Fruit fly (Drosophila melanogaster): ENCODE measurements around the gene edin.

The edin gene

dm6 chr3L:17500315-17500985, 5.8 kb downstream of the edin start (continued):
- TF ChIP-seq CG8319 (GFP tag; optimal IDR thresholded peaks at IDR 0.05), result no peak
- peak; percentile 36; the same call in 1 of the 3 replicates for TF ChIP-seq CG8119 (GFP tag; IDR thresholded peaks at IDR 0.05)
- TF ChIP-seq CG6792 (GFP tag; optimal IDR thresholded peaks at IDR 0.05), result no peak
- TF ChIP-seq CG10669 (GFP tag; optimal IDR thresholded peaks at IDR 0.05), result no peak
- TF ChIP-seq Hr4 (GFP tag; optimal IDR thresholded peaks at IDR 0.05), result no peak
- TF ChIP-seq dac (GFP tag; optimal IDR thresholded peaks at IDR 0.05), result no peak
- TF ChIP-seq CG6854 (GFP tag; optimal IDR thresholded peaks at IDR 0.05), result no peak
- TF ChIP-seq CG11762 (GFP tag; optimal IDR thresholded peaks at IDR 0.05; ENCODE audit: insufficient read depth), result no peak

- TF ChIP-seq CG11762 (GFP tag; optimal IDR thresholded peaks at IDR 0.05; ENCODE audit: insufficient read depth) (peak; percentile 24), acj6 (GFP tag; optimal IDR thresholded peaks at IDR 0.05) (peak; percentile 75), CG8632 (GFP tag; optimal IDR thresholded peaks at IDR 0.05) (peak; percentile 65), dsx (GFP tag; optimal IDR thresholded peaks at IDR 0.05; ENCODE audit: poor library complexity, severe bottlenecking) (no peak), CG31627 (GFP tag; optimal IDR thresholded peaks at IDR 0.05) (peak; percentile 89), CG6163 (GFP tag; IDR thresholded peaks at IDR 0.05) (peak; percentile 76), CG3919 (GFP tag; optimal IDR thresholded peaks at IDR 0.05) (peak; percentile 66), CG3032 (tag; optimal IDR thresholded peaks at IDR 0.05) (no peak), Met (GFP tag; optimal IDR thresholded peaks at IDR 0.05) (peak; percentile 90), CG8319 (GFP tag; optimal IDR thresholded peaks at IDR 0.05) (peak; percentile 54), Gug (GFP tag; IDR thresholded peaks at IDR 0.05) (no peak), salr (GFP tag; optimal IDR thresholded peaks at IDR 0.05) (peak in 1 of 2 experiments; percentile 13), fd59A (GFP tag; optimal IDR thresholded peaks at IDR 0.05) (no peak), vri (GFP tag; optimal IDR thresholded peaks at IDR 0.05) (peak; percentile 76), CG16779 (tag; optimal IDR thresholded peaks at IDR 0.05) (no peak), CG10669 (GFP tag; optimal IDR thresholded peaks at IDR 0.05) (peak; percentile 37), fkh (GFP tag; optimal IDR thresholded peaks at IDR 0.05) (no peak), OdsH (GFP tag; optimal IDR thresholded peaks at IDR 0.05) (peak; percentile 46), esn (GFP tag; optimal IDR thresholded peaks at IDR 0.05) (peak; percentile 90), Sox102F (GFP tag; optimal IDR thresholded peaks at IDR 0.05) (peak; percentile 91), CG15336 (GFP tag; IDR thresholded peaks at IDR 0.05) (peak; percentile 71), CG34406 (GFP tag; optimal IDR thresholded peaks at IDR 0.05) (peak; percentile 69), Sox14 (GFP tag; optimal IDR thresholded peaks at IDR 0.05) (peak; percentile 80), Lpt (GFP tag; optimal IDR thresholded peaks at IDR 0.05) (peak; percentile 23), CG6276 (GFP tag; optimal IDR thresholded peaks at IDR 0.05) (no peak), eg (GFP tag; IDR thresholded peaks at IDR 0.05) (peak; percentile 65), Hr4 (GFP tag; optimal IDR thresholded peaks at IDR 0.05) (peak; percentile 28), Eip78C (GFP tag) (peak; percentile 90), pdm3 (GFP tag; optimal IDR thresholded peaks at IDR 0.05) (peak; percentile 68), CG11902 (GFP tag; optimal IDR thresholded peaks at IDR 0.05) (peak; percentile 51), CG10631 (GFP tag; optimal IDR thresholded peaks at IDR 0.05) (peak; percentile 58), spab (GFP tag; optimal IDR thresholded peaks at IDR 0.05) (no peak), achi (GFP tag; optimal IDR thresholded peaks at IDR 0.05) (peak; percentile 68), CG11294 (GFP tag; IDR thresholded peaks at IDR 0.05) (no peak), cyc (GFP tag; optimal IDR thresholded peaks at IDR 0.05) (peak; percentile 83), lz (GFP tag; optimal IDR thresholded peaks at IDR 0.05) (peak; percentile 88), Smox (GFP tag; optimal IDR thresholded peaks at IDR 0.05) (peak; percentile 88), CG8119 (GFP tag; IDR thresholded peaks at IDR 0.05) (0 out of 3 replicates have a peak, but pooled peaks have one; percentile 31), Eip93F (GFP tag; optimal IDR thresholded peaks at IDR 0.05) (peak; percentile 55), CG6808 (GFP tag; optimal IDR thresholded peaks at IDR 0.05) (peak; percentile 1), CG32006 (GFP tag; optimal IDR thresholded peaks at IDR 0.05) (peak; percentile 38), Blimp-1 (GFP tag; optimal IDR thresholded peaks at IDR 0.05) (peak; percentile 55), Ets21C (GFP tag; optimal IDR thresholded peaks at IDR 0.05) (peak; percentile 80), Sox15 (GFP tag; optimal IDR thresholded peaks at IDR 0.05) (peak; percentile 66), fd85E (GFP tag; optimal IDR thresholded peaks at IDR 0.05) (no peak)
Measured at dm6 chr3L:17502235-17502634, 7.6 kb downstream of the edin start.
